Fruit fly (Drosophila melanogaster): Measurements from ENCODE around the gene Cht11.

The Cht11 gene

DNA sequence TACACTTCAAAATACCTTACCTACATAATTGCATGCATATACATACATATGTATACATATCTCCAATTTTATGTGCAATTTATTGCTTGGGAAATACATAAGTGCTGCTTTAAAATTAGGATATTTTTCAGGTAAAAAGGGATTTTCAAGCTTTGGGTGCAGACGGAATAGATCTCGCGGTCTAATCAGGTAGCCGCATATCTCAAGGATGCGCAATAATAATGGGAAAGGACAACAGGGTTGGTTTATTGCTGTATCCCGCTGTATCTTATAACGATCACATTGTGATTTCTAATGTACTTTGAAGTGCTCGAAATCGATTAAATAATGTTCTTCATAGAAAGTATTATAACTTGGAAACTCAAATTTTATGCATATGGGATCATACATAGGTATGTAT is 8.4 kb upstream of the Cht11 start:
- no peak for TF ChIP-seq CG13624 (GFP tag; optimal IDR thresholded peaks at IDR 0.05)
- TF ChIP-seq CG15479 (GFP tag; optimal IDR thresholded peaks at IDR 0.05) = peak; percentile 86
- TF ChIP-seq CG11504 (tag; optimal IDR thresholded peaks at IDR 0.05) = no peak
- TF ChIP-seq Rx (GFP tag; IDR thresholded peaks at IDR 0.05) = no peak
- TF ChIP-seq Ptx1 (GFP tag; IDR thresholded peaks at IDR 0.05) = no peak
- TF ChIP-seq Hr78 (GFP tag; optimal IDR thresholded peaks at IDR 0.05) = no peak
- no peak for TF ChIP-seq CG32767 (GFP tag; IDR thresholded peaks at IDR 0.05)
- no peak for TF ChIP-seq HmgZ (tag; optimal IDR thresholded peaks at IDR 0.05)
- no peak for TF ChIP-seq bcd (GFP tag; optimal IDR thresholded peaks at IDR 0.05)
- TF ChIP-seq CG4424 (GFP tag; optimal IDR thresholded peaks at IDR 0.05) = no peak
- TF ChIP-seq sima (GFP tag; optimal IDR thresholded peaks at IDR 0.05) = no peak
- no peak for TF ChIP-seq CG8924 (tag; optimal IDR thresholded peaks at IDR 0.05)
- no peak for TF ChIP-seq dpn (GFP tag; optimal IDR thresholded peaks at IDR 0.05)
- TF ChIP-seq CG13424 (tag; optimal IDR thresholded peaks at IDR 0.05) = no peak
- TF ChIP-seq CG3163 (GFP tag; optimal IDR thresholded peaks at IDR 0.05) = no peak
- TF ChIP-seq slou (GFP tag; optimal IDR thresholded peaks at IDR 0.05) = no peak
- TF ChIP-seq ranshi (GFP tag; IDR thresholded peaks at IDR 0.05) = no peak
- no peak for TF ChIP-seq ind (GFP tag; optimal IDR thresholded peaks at IDR 0.05)
- TF ChIP-seq tup (GFP tag; optimal IDR thresholded peaks at IDR 0.05) = no peak
- TF ChIP-seq maf-S (GFP tag; optimal IDR thresholded peaks at IDR 0.05) = no peak
- TF ChIP-seq cad (GFP tag; optimal IDR thresholded peaks at IDR 0.05) = peak; percentile 51
- peak; percentile 12 for TF ChIP-seq CG34376 (GFP tag; optimal IDR thresholded peaks at IDR 0.05)
- TF ChIP-seq tin (GFP tag; optimal IDR thresholded peaks at IDR 0.05) = no peak
- no peak for TF ChIP-seq C15 (GFP tag; IDR thresholded peaks at IDR 0.05)
- no peak for TF ChIP-seq CG31365 (tag; optimal IDR thresholded peaks at IDR 0.05)
- no peak for TF ChIP-seq ERR (GFP tag; optimal IDR thresholded peaks at IDR 0.05)
- TF ChIP-seq CG10654 (GFP tag; optimal IDR thresholded peaks at IDR 0.05) = no peak
- TF ChIP-seq CoRest (tag; optimal IDR thresholded peaks at IDR 0.05) = no peak
- no peak for TF ChIP-seq pum (GFP tag; optimal IDR thresholded peaks at IDR 0.05)
- TF ChIP-seq MTF-1 (GFP tag; optimal IDR thresholded peaks at IDR 0.05; ENCODE audit: borderline replicate concordance) = no peak
- no peak for TF ChIP-seq CG15514 (GFP tag; optimal IDR thresholded peaks at IDR 0.05)
- TF ChIP-seq MBD-R2 (GFP tag; IDR thresholded peaks at IDR 0.05) = no peak
- TF ChIP-seq GATAe (GFP tag; conservative IDR thresholded peaks at IDR 0.05) = no peak
- TF ChIP-seq Hr3 (GFP tag; optimal IDR thresholded peaks at IDR 0.05) = no peak
- TF ChIP-seq NFAT (GFP tag; IDR thresholded peaks at IDR 0.05) = no peak
- peak; percentile 34 for TF ChIP-seq pros (GFP tag; optimal IDR thresholded peaks at IDR 0.05)
- no peak for TF ChIP-seq knrl (GFP tag; IDR thresholded peaks at IDR 0.05; ENCODE audit: partially characterized antibody)
- TF ChIP-seq gsb (GFP tag; IDR thresholded peaks at IDR 0.05) = no peak
- TF ChIP-seq sna (GFP tag; IDR thresholded peaks at IDR 0.05; ENCODE audit: partially characterized antibody) = no peak
- TF ChIP-seq sens (GFP tag) = peak; percentile 75
- no peak for TF ChIP-seq luna (GFP tag; optimal IDR thresholded peaks at IDR 0.05)
- TF ChIP-seq ash1 (GFP tag; optimal IDR thresholded peaks at IDR 0.05) = peak; percentile 37
- no peak for TF ChIP-seq CG7271 (tag; optimal IDR thresholded peaks at IDR 0.05)
- TF ChIP-seq sqz (GFP tag; optimal IDR thresholded peaks at IDR 0.05) = no peak
- TF ChIP-seq ems (GFP tag; optimal IDR thresholded peaks at IDR 0.05) = no peak
- TF ChIP-seq Pdp1 (GFP tag; optimal IDR thresholded peaks at IDR 0.05) = no peak
- TF ChIP-seq gcm (GFP tag; optimal IDR thresholded peaks at IDR 0.05) = no peak
- TF ChIP-seq CG6854 (GFP tag; optimal IDR thresholded peaks at IDR 0.05) = no peak
- no peak for TF ChIP-seq CG17612 (GFP tag; IDR thresholded peaks at IDR 0.05)
- no peak for TF ChIP-seq mld (GFP tag; IDR thresholded peaks at IDR 0.05; ENCODE audit: partially characterized antibody)
- TF ChIP-seq CG30403 (GFP tag; optimal IDR thresholded peaks at IDR 0.05) = no peak
- TF ChIP-seq CG12155 (GFP tag; optimal IDR thresholded peaks at IDR 0.05) = no peak
